Fruit fly (Drosophila melanogaster) whole organism, adult: Measurements from ENCODE around the gene CG10663.

ENCODE experiments used
- CG7045 ChIP-seq: fragments of 200-800 bp; sonication (Bioruptor generic); optimal IDR thresholded peaks from 2 replicates; lab custom pipeline; 2017; ENCODE audit warnings: missing biosample characterization, mild to moderate bottlenecking, missing genetic modification characterization
- bab1 ChIP-seq: fragments of 200-800 bp; sonication (Bioruptor generic); optimal IDR thresholded peaks from 3 replicates; lab custom pipeline; 2019; ENCODE audit warnings: missing biosample characterization, mild to moderate bottlenecking, missing genetic modification characterization, moderate library complexity

DNA sequence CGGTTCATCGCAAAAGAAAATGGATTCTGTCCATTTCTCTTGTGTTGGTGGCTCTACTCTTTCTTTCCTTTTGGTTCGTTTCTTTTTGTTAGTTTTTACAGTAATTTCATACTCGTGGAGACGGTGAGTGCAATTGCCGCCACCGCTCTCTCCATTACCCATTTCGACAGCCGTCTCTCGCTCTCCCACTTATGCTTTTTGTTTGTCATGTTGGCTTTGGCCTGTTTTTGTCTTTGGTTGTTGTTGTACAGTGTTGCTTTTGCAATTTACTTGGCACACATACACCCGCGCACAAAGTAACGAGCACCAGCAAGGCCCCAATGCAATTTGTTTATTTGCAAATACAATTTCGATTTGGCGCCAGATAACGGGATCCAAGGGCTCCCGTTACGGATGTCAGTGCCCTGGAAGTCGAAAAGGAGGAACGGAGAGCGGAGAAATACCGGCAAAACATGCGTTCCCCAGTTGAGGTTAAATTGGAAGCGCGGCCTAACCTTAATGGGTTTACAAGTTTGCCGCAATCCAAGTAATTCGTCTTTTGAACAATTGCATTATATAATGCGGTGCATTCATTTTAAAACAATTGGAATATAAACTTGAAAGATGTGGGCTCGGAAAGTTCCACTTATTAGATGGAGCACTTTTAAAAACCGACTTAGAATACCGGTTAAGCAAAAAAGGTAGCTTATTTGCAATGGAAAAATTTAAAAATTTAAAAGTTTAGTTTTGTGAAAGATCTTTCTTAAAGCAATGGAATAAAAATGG is 31.0 kb upstream of the CG10663 start:
- TF ChIP-seq CG7045 (peak; percentile 12), bab1 (peak; percentile 10)
